Fruit fly (Drosophila melanogaster): ENCODE data around the gene CG2691.

Gene CG2691

dm6 chrX:13632606-13633005 lies 8.4 kb upstream of the CG2691 start:
- TF ChIP-seq Hnf4 (GFP tag; optimal IDR thresholded peaks at IDR 0.05) = peak; percentile 18
- no peak for TF ChIP-seq CG32264 (GFP tag; optimal IDR thresholded peaks at IDR 0.05)

dm6 chrX:13630290-13630900 lies 6.2 kb upstream of the CG2691 start:
- no peak for TF ChIP-seq pan (optimal IDR thresholded peaks at IDR 0.05)
- TF ChIP-seq Rel (GFP tag; optimal IDR thresholded peaks at IDR 0.05) = no peak
- peak; percentile 95 for TF ChIP-seq Rel (tag; optimal IDR thresholded peaks at IDR 0.05)
- no peak for TF ChIP-seq CrebA (GFP tag; optimal IDR thresholded peaks at IDR 0.05; ENCODE audit: borderline replicate concordance)
- TF ChIP-seq h (GFP tag; optimal IDR thresholded peaks at IDR 0.05) = peak; percentile 20
- no peak for TF ChIP-seq CG32264 (GFP tag; optimal IDR thresholded peaks at IDR 0.05)
- no peak for TF ChIP-seq OdsH (GFP tag; optimal IDR thresholded peaks at IDR 0.05)
- TF ChIP-seq ey (GFP tag; optimal IDR thresholded peaks at IDR 0.05) = peak; percentile 25
- TF ChIP-seq foxo (GFP tag; optimal IDR thresholded peaks at IDR 0.05) = peak in 1 of 2 experiments; percentile 50
- TF ChIP-seq Hnf4 (GFP tag; optimal IDR thresholded peaks at IDR 0.05) = peak; percentile 13
- peak; percentile 21 for TF ChIP-seq fru (GFP tag; optimal IDR thresholded peaks at IDR 0.05)

dm6 chrX:13629414-13629813 lies 5.2 kb upstream of the CG2691 start:
- TF ChIP-seq Hr83 (GFP tag; optimal IDR thresholded peaks at IDR 0.05; ENCODE audit: poor library complexity, severe bottlenecking) (no peak), rgr (GFP tag; optimal IDR thresholded peaks at IDR 0.05) (peak; percentile 14), HLH106 (tag; optimal IDR thresholded peaks at IDR 0.05) (no peak), Sp1 (GFP tag; optimal IDR thresholded peaks at IDR 0.05) (peak; percentile 14), ey (GFP tag; optimal IDR thresholded peaks at IDR 0.05) (no peak), Rel (GFP tag; optimal IDR thresholded peaks at IDR 0.05) (no peak), Rel (tag; optimal IDR thresholded peaks at IDR 0.05) (peak; percentile 76)

DNA sequence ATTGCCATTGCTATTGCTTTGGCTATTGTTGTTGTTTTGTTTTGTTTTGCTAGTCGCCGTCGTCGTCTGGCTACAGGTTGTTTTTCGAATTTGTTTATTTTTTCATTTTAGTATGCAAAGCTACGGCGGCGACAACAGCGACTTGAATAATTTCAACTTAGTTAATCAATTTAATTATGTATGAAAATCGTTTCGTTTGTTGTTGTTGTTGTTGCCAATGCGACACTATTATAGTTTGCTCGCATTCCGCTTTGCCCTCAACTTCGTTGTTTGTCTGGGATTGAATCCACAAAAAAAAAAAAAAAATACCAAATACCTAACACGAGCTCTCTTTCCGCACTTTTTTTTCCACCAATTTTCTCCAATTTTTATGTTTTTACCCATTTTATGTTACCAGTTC lies 3.6 kb upstream of the CG2691 start:
- TF ChIP-seq lola (GFP tag; optimal IDR thresholded peaks at IDR 0.05) (no peak), dsf (GFP tag; optimal IDR thresholded peaks at IDR 0.05; ENCODE audit: borderline replicate concordance) (no peak), Abd-B (GFP tag; optimal IDR thresholded peaks at IDR 0.05) (no peak), Mio (GFP tag; optimal IDR thresholded peaks at IDR 0.05) (no peak), foxo (GFP tag; optimal IDR thresholded peaks at IDR 0.05) (no peak), sv (GFP tag; optimal IDR thresholded peaks at IDR 0.05) (no peak), GATAd (GFP tag; optimal IDR thresholded peaks at IDR 0.05) (no peak), h (GFP tag; optimal IDR thresholded peaks at IDR 0.05) (no peak)

DNA sequence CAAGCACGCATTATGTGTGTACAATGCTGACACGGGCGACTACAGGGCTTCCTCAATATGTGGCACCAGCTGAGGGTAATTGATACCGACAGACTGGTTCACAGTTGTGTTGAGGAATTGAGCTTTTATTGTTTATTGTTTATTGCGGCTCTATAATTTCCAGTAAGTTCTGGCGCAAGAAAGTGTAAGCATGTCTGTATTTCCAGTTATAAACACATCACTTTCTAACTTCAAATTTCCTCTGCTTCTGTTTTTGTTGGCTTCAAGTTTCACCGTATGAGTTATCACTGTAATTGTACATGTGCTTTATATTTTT lies 2.3 kb upstream of the CG2691 start:
- TF ChIP-seq rgr (GFP tag; optimal IDR thresholded peaks at IDR 0.05) = no peak
- no peak for TF ChIP-seq dsf (GFP tag; optimal IDR thresholded peaks at IDR 0.05; ENCODE audit: borderline replicate concordance)
- TF ChIP-seq Hr83 (GFP tag; optimal IDR thresholded peaks at IDR 0.05; ENCODE audit: poor library complexity, severe bottlenecking) = no peak
- no peak for TF ChIP-seq N (GFP tag; optimal IDR thresholded peaks at IDR 0.05)
- no peak for TF ChIP-seq Sp1 (GFP tag; optimal IDR thresholded peaks at IDR 0.05)
- no peak for TF ChIP-seq woc (GFP tag; optimal IDR thresholded peaks at IDR 0.05)
- TF ChIP-seq psq (GFP tag; optimal IDR thresholded peaks at IDR 0.05) = peak; percentile 4
- TF ChIP-seq sage (GFP tag; optimal IDR thresholded peaks at IDR 0.05) = no peak
- TF ChIP-seq Vsx2 (GFP tag; optimal IDR thresholded peaks at IDR 0.05; ENCODE audit: partially characterized antibody) = no peak
- no peak for TF ChIP-seq CrebA (GFP tag; optimal IDR thresholded peaks at IDR 0.05; ENCODE audit: borderline replicate concordance)
- TF ChIP-seq HLH106 (tag; optimal IDR thresholded peaks at IDR 0.05) = peak; percentile 37
- no peak for TF ChIP-seq pan (optimal IDR thresholded peaks at IDR 0.05)
- TF ChIP-seq lola (GFP tag; optimal IDR thresholded peaks at IDR 0.05) = no peak
- TF ChIP-seq usp (GFP tag; optimal IDR thresholded peaks at IDR 0.05) = no peak
- TF ChIP-seq Dfd (GFP tag; optimal IDR thresholded peaks at IDR 0.05) = no peak
- no peak for TF ChIP-seq br (GFP tag; optimal IDR thresholded peaks at IDR 0.05)
- peak; percentile 20 for TF ChIP-seq h (GFP tag; optimal IDR thresholded peaks at IDR 0.05)
- TF ChIP-seq OdsH (GFP tag; optimal IDR thresholded peaks at IDR 0.05) = no peak
- no peak for TF ChIP-seq dl (GFP tag; optimal IDR thresholded peaks at IDR 0.05; ENCODE audit: insufficient read depth in 1 of 2, partially characterized antibody in 2 of 2)
- no peak for TF ChIP-seq Mio (GFP tag; optimal IDR thresholded peaks at IDR 0.05)
- peak; percentile 11 for TF ChIP-seq fru (GFP tag; optimal IDR thresholded peaks at IDR 0.05)
- TF ChIP-seq GATAd (GFP tag; optimal IDR thresholded peaks at IDR 0.05) = no peak
- TF ChIP-seq CG9705 (GFP tag; optimal IDR thresholded peaks at IDR 0.05) = no peak
- TF ChIP-seq tai (GFP tag; optimal IDR thresholded peaks at IDR 0.05) = no peak
- TF ChIP-seq jim (GFP tag; optimal IDR thresholded peaks at IDR 0.05) = no peak
- peak; percentile 9 for TF ChIP-seq ey (GFP tag; optimal IDR thresholded peaks at IDR 0.05)
- no peak for TF ChIP-seq Hr78 (GFP tag; optimal IDR thresholded peaks at IDR 0.05)
- TF ChIP-seq Hnf4 (GFP tag; optimal IDR thresholded peaks at IDR 0.05) = peak; percentile 21
- TF ChIP-seq Rel (GFP tag; optimal IDR thresholded peaks at IDR 0.05) = no peak
- TF ChIP-seq Rel (tag; optimal IDR thresholded peaks at IDR 0.05) = no peak
- TF ChIP-seq CG32264 (GFP tag; optimal IDR thresholded peaks at IDR 0.05) = no peak
- no peak for TF ChIP-seq Myc (optimal IDR thresholded peaks at IDR 0.05)
- TF ChIP-seq sv (GFP tag; optimal IDR thresholded peaks at IDR 0.05) = peak; percentile 70
- no peak for TF ChIP-seq dmrt93B (GFP tag; optimal IDR thresholded peaks at IDR 0.05)
- peak in 1 of 2 experiments; percentile 38 for TF ChIP-seq foxo (GFP tag; optimal IDR thresholded peaks at IDR 0.05)
- no peak for TF ChIP-seq Abd-B (GFP tag; optimal IDR thresholded peaks at IDR 0.05)
- no peak for TF ChIP-seq Jra (GFP tag; optimal IDR thresholded peaks at IDR 0.05)
- TF ChIP-seq brk (GFP tag; optimal IDR thresholded peaks at IDR 0.05) = no peak
- TF ChIP-seq Dif (GFP tag; optimal IDR thresholded peaks at IDR 0.05; ENCODE audit: partially characterized antibody) = no peak
